Fruit fly (Drosophila melanogaster) S2 (cell line): ENCODE measurements around the gene Gr63a.
A peak's percentile ranks its signal among the peaks of the same experiment; 100 is the strongest.

Source experiments
- CG8478 ChIP-seq: fragments of >200 bp; optimal IDR thresholded peaks from 2 replicates; lab custom pipeline; 2018
- CTCF ChIP-seq, 2 experiments: fragments of >200 bp; optimal IDR thresholded peaks; 2 replicates each; lab custom pipeline; 2018

Gene Gr63a

dm6 chr3L:3896553-3897034, at the start of gene Gr63a, which contains the start of gene Lamtor4:
Gr63a (minus strand) TSS chr3L:3896603.
Lamtor4 (plus strand) TSS chr3L:3896900.
- no peak for TF ChIP-seq CG8478 (lab: Kevin White, UChicago)
- peak in 1 of 2 experiments; percentile 1 for TF ChIP-seq CTCF (optimal IDR thresholded peaks at IDR 0.05; lab: Kevin White, UChicago)

- TF ChIP-seq CG8478 (lab: Kevin White, UChicago) = no peak
- TF ChIP-seq CTCF (optimal IDR thresholded peaks at IDR 0.05; lab: Kevin White, UChicago) = no peak
These were observed 46.0 kb upstream of the Gr63a start, which contains the start of the genes CG10863 and CG14982 for dm6 chr3L:3942241-3943028. CG10863 (minus strand) TSS chr3L:3942465. CG14982 (plus strand) TSS chr3L:3942710.

- TF ChIP-seq CG8478 (lab: Kevin White, UChicago) (no peak), CTCF (optimal IDR thresholded peaks at IDR 0.05; lab: Kevin White, UChicago) (no peak)
These were observed 43.8 kb upstream of the Gr63a start, which contains the start of gene CG12766 for dm6 chr3L:3940075-3940819. CG12766 (minus strand) TSS chr3L:3940125.

- no peak for TF ChIP-seq CG8478 (lab: Kevin White, UChicago)
- no peak for TF ChIP-seq CTCF (optimal IDR thresholded peaks at IDR 0.05; lab: Kevin White, UChicago)
These were observed 41.4 kb upstream of the Gr63a start, which contains the start of gene CG10866 for dm6 chr3L:3937806-3938205. CG10866 (minus strand) TSS chr3L:3937992.

- TF ChIP-seq CG8478 (lab: Kevin White, UChicago) (no peak), CTCF (optimal IDR thresholded peaks at IDR 0.05; lab: Kevin White, UChicago) (no peak)
These were observed 39.3 kb upstream of the Gr63a start, which contains the start of gene Eip63F-1 for dm6 chr3L:3935567-3936207. Eip63F-1 (minus strand) TSS chr3L:3935617.

dm6 chr3L:3934110-3934509, 37.7 kb upstream of the Gr63a start:
- no peak for TF ChIP-seq CTCF (optimal IDR thresholded peaks at IDR 0.05; lab: Kevin White, UChicago)
- TF ChIP-seq CG8478 (lab: Kevin White, UChicago) = no peak

- TF ChIP-seq CG8478 (lab: Kevin White, UChicago) (no peak), CTCF (optimal IDR thresholded peaks at IDR 0.05; lab: Kevin White, UChicago) (no peak)
These were observed 37.2 kb upstream of the Gr63a start for dm6 chr3L:3933599-3933998.

dm6 chr3L:3932742-3933289, 36.4 kb upstream of the Gr63a start:
- TF ChIP-seq CTCF (optimal IDR thresholded peaks at IDR 0.05; lab: Kevin White, UChicago) (no peak), CG8478 (lab: Kevin White, UChicago) (no peak)

dm6 chr3L:3931778-3932177, 35.4 kb upstream of the Gr63a start:
- no peak for TF ChIP-seq CTCF (optimal IDR thresholded peaks at IDR 0.05; lab: Kevin White, UChicago)
- TF ChIP-seq CG8478 (lab: Kevin White, UChicago) = no peak

- TF ChIP-seq CTCF (optimal IDR thresholded peaks at IDR 0.05; lab: Kevin White, UChicago) (no peak), CG8478 (lab: Kevin White, UChicago) (no peak)
These were observed 34.5 kb upstream of the Gr63a start for dm6 chr3L:3930930-3931329.

dm6 chr3L:3929968-3930767, 33.8 kb upstream of the Gr63a start:
- no peak for TF ChIP-seq CG8478 (lab: Kevin White, UChicago)

- no peak for TF ChIP-seq CG8478 (lab: Kevin White, UChicago)
- no peak for TF ChIP-seq CTCF (optimal IDR thresholded peaks at IDR 0.05; lab: Kevin White, UChicago)
These were observed 32.8 kb upstream of the Gr63a start for dm6 chr3L:3928943-3929785.
